Fruit fly (Drosophila melanogaster) whole organism, embryonic: ENCODE data around the gene ND-B16.6.
A peak's percentile ranks its signal among the peaks of the same experiment; 100 is the strongest.

Source experiments
- Asciz ChIP-seq: fragments of 200-800 bp; sonication (Bioruptor generic); optimal IDR thresholded peaks from 2 replicates; lab custom pipeline; 2017; ENCODE audit warnings: missing biosample characterization, mild to moderate bottlenecking, missing genetic modification characterization, missing genetic modification reagents
- CG10959 ChIP-seq: fragments of 200-800 bp; sonication (Bioruptor generic); IDR thresholded peaks from 2 replicates; pipeline ENCODE4 v1.3.6; 2022; ENCODE audit warnings: missing biosample characterization, missing genetic modification characterization
- CG11504 ChIP-seq: fragments of 200-800 bp; sonication (Bioruptor generic); optimal IDR thresholded peaks from 3 replicates; lab custom pipeline; 2019; ENCODE audit warnings: missing biosample characterization, mild to moderate bottlenecking, missing genetic modification characterization, moderate library complexity
- CG11695 ChIP-seq: fragments of 200-800 bp; sonication (Bioruptor generic); IDR thresholded peaks from 3 replicates; pipeline ENCODE4 v1.3.6; 2022; ENCODE audit warnings: missing biosample characterization, missing genetic modification characterization
- CG12155 ChIP-seq: fragments of 200-800 bp; sonication (Bioruptor generic); optimal IDR thresholded peaks from 3 replicates; lab custom pipeline; 2016; ENCODE audit warnings: missing biosample characterization, missing genetic modification characterization
- CG13424 ChIP-seq: fragments of 200-800 bp; sonication (Bioruptor generic); optimal IDR thresholded peaks from 2 replicates; lab custom pipeline; 2019; ENCODE audit warnings: missing biosample characterization, mild to moderate bottlenecking, missing genetic modification characterization, moderate library complexity
- CG14050 ChIP-seq: fragments of 200-800 bp; sonication (Bioruptor generic); IDR thresholded peaks from 3 replicates; pipeline ENCODE4 v1.3.6; 2022; ENCODE audit warnings: missing biosample characterization, missing genetic modification characterization
- CG15269 ChIP-seq: fragments of 200-800 bp; sonication (Bioruptor generic); optimal IDR thresholded peaks from 2 replicates; lab custom pipeline; 2018; ENCODE audit warnings: missing biosample characterization, mild to moderate bottlenecking, missing genetic modification characterization, moderate library complexity
- CG15514 ChIP-seq: fragments of 200-800 bp; sonication (Bioruptor generic); optimal IDR thresholded peaks from 3 replicates; lab custom pipeline; 2017; ENCODE audit warnings: missing biosample characterization, missing genetic modification characterization, mild to moderate bottlenecking, moderate library complexity, missing genetic modification reagents
- CG16815 ChIP-seq: fragments of 200-800 bp; sonication (Bioruptor generic); optimal IDR thresholded peaks from 3 replicates; lab custom pipeline; 2017; ENCODE audit warnings: missing biosample characterization, mild to moderate bottlenecking, missing genetic modification characterization
- CG17361 ChIP-seq: fragments of 200-800 bp; sonication (Bioruptor generic); IDR thresholded peaks from 3 replicates; pipeline ENCODE4 v1.3.6; 2022; ENCODE audit warnings: missing biosample characterization, missing genetic modification characterization
- CG2120 ChIP-seq: fragments of 200-800 bp; sonication (Bioruptor generic); optimal IDR thresholded peaks from 3 replicates; lab custom pipeline; 2016; ENCODE audit warnings: missing biosample characterization, missing genetic modification characterization
- CG2678 ChIP-seq: fragments of 200-800 bp; sonication (Bioruptor generic); optimal IDR thresholded peaks from 3 replicates; lab custom pipeline; 2019; ENCODE audit warnings: missing biosample characterization, mild to moderate bottlenecking, missing genetic modification characterization, moderate library complexity
- CG2712 ChIP-seq: fragments of 200-800 bp; optimal IDR thresholded peaks from 3 replicates; lab custom pipeline; 2019; ENCODE audit warnings: missing biosample characterization, mild to moderate bottlenecking, missing genetic modification characterization, moderate library complexity
- CG31388 ChIP-seq: fragments of 200-800 bp; sonication (Bioruptor generic); optimal IDR thresholded peaks from 2 replicates; lab custom pipeline; 2016; ENCODE audit warnings: missing biosample characterization, missing genetic modification characterization
- CG32772 ChIP-seq: fragments of 200-800 bp; sonication (Bioruptor generic); IDR thresholded peaks from 2 replicates; pipeline ENCODE4 v1.3.6; 2022; ENCODE audit warnings: missing biosample characterization, missing genetic modification characterization
- CG4328 ChIP-seq: fragments of 200-800 bp; sonication (Bioruptor generic); optimal IDR thresholded peaks from 3 replicates; lab custom pipeline; 2017; ENCODE audit warnings: missing biosample characterization, missing genetic modification reagents, missing genetic modification characterization
- CG4820 ChIP-seq: fragments of 200-800 bp; sonication (Bioruptor generic); optimal IDR thresholded peaks from 3 replicates; lab custom pipeline; 2016; ENCODE audit warnings: missing biosample characterization, missing genetic modification characterization
- CG7786 ChIP-seq: fragments of 200-800 bp; sonication (Bioruptor generic); optimal IDR thresholded peaks from 2 replicates; lab custom pipeline; 2016; ENCODE audit warnings: missing biosample characterization, missing genetic modification characterization
- CG8089 ChIP-seq: fragments of 200-800 bp; sonication (Bioruptor generic); optimal IDR thresholded peaks from 3 replicates; lab custom pipeline; 2016; ENCODE audit warnings: missing biosample characterization, missing genetic modification characterization
- CG8290 ChIP-seq, 3 experiments: fragments of 200-800 bp; sonication (Bioruptor generic); optimal IDR thresholded peaks; 2 replicates each; lab custom pipeline; 2016 to 2019; ENCODE audit warnings: missing biosample characterization in 3 of 3, missing genetic modification characterization in 3 of 3, mild to moderate bottlenecking in 2 of 3, moderate library complexity in 1 of 3
- CG8359 ChIP-seq: fragments of 200-800 bp; sonication (Bioruptor generic); optimal IDR thresholded peaks from 2 replicates; lab custom pipeline; 2017; ENCODE audit warnings: missing biosample characterization, mild to moderate bottlenecking, missing genetic modification characterization, borderline replicate concordance
- Dref ChIP-seq: fragments of 200-800 bp; sonication (Bioruptor generic); IDR thresholded peaks from 2 replicates; pipeline ENCODE4 v1.3.6; 2022; ENCODE audit warnings: missing biosample characterization, missing genetic modification characterization
- Drgx ChIP-seq: fragments of 200-800 bp; sonication (Bioruptor generic); IDR thresholded peaks from 2 replicates; pipeline ENCODE4 v1.3.6; 2022; ENCODE audit warnings: missing biosample characterization, missing genetic modification characterization
- E2f1 ChIP-seq: fragments of 200-800 bp; sonication (Bioruptor generic); IDR thresholded peaks from 2 replicates; pipeline ENCODE4 v1.3.6; 2022; ENCODE audit warnings: missing biosample characterization, missing genetic modification characterization
- ERR ChIP-seq: fragments of 200-800 bp; sonication (Bioruptor generic); optimal IDR thresholded peaks from 2 replicates; lab custom pipeline; 2016; ENCODE audit warnings: missing biosample characterization, missing genetic modification characterization
- Mad ChIP-seq: fragments of 200-800 bp; sonication (Bioruptor generic); optimal IDR thresholded peaks from 2 replicates; lab custom pipeline; 2016; ENCODE audit warnings: missing biosample characterization, missing genetic modification characterization
- Med ChIP-seq: fragments of 200-800 bp; sonication (Bioruptor generic); peaks from one replicate; lab custom pipeline; 2016; ENCODE audit warnings: missing biosample characterization, missing genetic modification characterization, mild to moderate bottlenecking, inconsistent platforms, moderate library complexity
- Nf-YB ChIP-seq: fragments of 200-800 bp; sonication (Bioruptor generic); optimal IDR thresholded peaks from 3 replicates; lab custom pipeline; 2019; ENCODE audit warnings: missing biosample characterization, mild to moderate bottlenecking, missing genetic modification characterization, moderate library complexity
- Ptx1 ChIP-seq: fragments of 200-800 bp; sonication (Bioruptor generic); IDR thresholded peaks from 2 replicates; pipeline ENCODE4 v1.3.6; 2022; ENCODE audit warnings: missing biosample characterization, missing genetic modification characterization
- Ravus ChIP-seq: fragments of 200-800 bp; sonication (Bioruptor generic); IDR thresholded peaks from 2 replicates; pipeline ENCODE4 v1.3.6; 2022; ENCODE audit warnings: missing biosample characterization, missing genetic modification characterization
- Six4 ChIP-seq: fragments of 200-800 bp; sonication (Bioruptor generic); optimal IDR thresholded peaks from 2 replicates; lab custom pipeline; 2016; ENCODE audit warnings: missing biosample characterization, missing genetic modification characterization
- Sox102F ChIP-seq: fragments of 200-800 bp; sonication (Bioruptor generic); optimal IDR thresholded peaks from 2 replicates; lab custom pipeline; 2018; ENCODE audit warnings: missing biosample characterization, mild to moderate bottlenecking, missing genetic modification characterization, moderate library complexity
- Trl ChIP-seq, 3 experiments: fragments of >200 bp in 2 of 3; fragments of 200-800 bp in 1 of 3; sonication (Bioruptor generic) in 1 of 3; optimal IDR thresholded peaks; 2 replicates in 1 of 3; 3 replicates in 2 of 3; lab custom pipeline; 2016 to 2017; ENCODE audit warnings: missing biosample characterization in 1 of 3, missing genetic modification characterization in 1 of 3
- disco-r ChIP-seq: fragments of 200-800 bp; sonication (Bioruptor generic); optimal IDR thresholded peaks from 2 replicates; lab custom pipeline; 2016; ENCODE audit warnings: missing biosample characterization, missing genetic modification characterization
- dmrt99B ChIP-seq: fragments of 200-800 bp; sonication (Bioruptor generic); optimal IDR thresholded peaks from 2 replicates; lab custom pipeline; 2018; ENCODE audit warnings: missing biosample characterization, mild to moderate bottlenecking, missing genetic modification characterization, moderate library complexity
- gcm2 ChIP-seq: fragments of 200-800 bp; sonication (Bioruptor generic); optimal IDR thresholded peaks from 2 replicates; lab custom pipeline; 2016; ENCODE audit warnings: missing biosample characterization, missing genetic modification characterization
- hbn ChIP-seq: fragments of 200-800 bp; sonication (Bioruptor generic); IDR thresholded peaks from 2 replicates; pipeline ENCODE4 v1.3.6; 2022; ENCODE audit warnings: missing biosample characterization, missing genetic modification characterization; ENCODE audit not compliant: partially characterized antibody
- hth ChIP-seq: fragments of >200 bp; optimal IDR thresholded peaks from 2 replicates; lab custom pipeline; 2017; ENCODE audit warnings: inconsistent platforms
- kay ChIP-seq: fragments of 200-800 bp; sonication (Bioruptor generic); optimal IDR thresholded peaks from 2 replicates; lab custom pipeline; 2016; ENCODE audit warnings: missing biosample characterization, missing genetic modification characterization
- luna ChIP-seq: fragments of 200-800 bp; sonication (Bioruptor generic); optimal IDR thresholded peaks from 2 replicates; lab custom pipeline; 2016; ENCODE audit warnings: missing biosample characterization, missing genetic modification characterization
- nmo ChIP-seq: fragments of 200-800 bp; sonication (Bioruptor generic); optimal IDR thresholded peaks from 2 replicates; lab custom pipeline; 2018; ENCODE audit warnings: missing biosample characterization, mild to moderate bottlenecking, missing genetic modification characterization, moderate library complexity
- nom ChIP-seq: fragments of 200-800 bp; sonication (Bioruptor generic); optimal IDR thresholded peaks from 2 replicates; lab custom pipeline; 2017; ENCODE audit warnings: missing biosample characterization, missing genetic modification characterization, mild to moderate bottlenecking, moderate library complexity, missing genetic modification reagents
- sens ChIP-seq: fragments of 200-800 bp; sonication (Bioruptor generic); peaks from one replicate; lab custom pipeline; 2016; ENCODE audit warnings: missing biosample characterization, missing genetic modification characterization
- sr ChIP-seq: fragments of 200-800 bp; sonication (Bioruptor generic); IDR thresholded peaks from 3 replicates; pipeline ENCODE4 v1.3.6; 2022; ENCODE audit warnings: missing biosample characterization, missing genetic modification characterization
- stwl ChIP-seq: fragments of 200-800 bp; sonication (Bioruptor generic); optimal IDR thresholded peaks from 3 replicates; lab custom pipeline; 2018; ENCODE audit warnings: missing biosample characterization, mild to moderate bottlenecking, missing genetic modification characterization, moderate library complexity
- tup ChIP-seq: fragments of 200-800 bp; sonication (Bioruptor generic); optimal IDR thresholded peaks from 2 replicates; lab custom pipeline; 2016; ENCODE audit warnings: missing biosample characterization, mild to moderate bottlenecking, missing genetic modification characterization, moderate library complexity
- twi ChIP-seq: fragments of 200-800 bp; optimal IDR thresholded peaks from 2 replicates; lab custom pipeline; 2019; ENCODE audit warnings: missing biosample characterization, mild to moderate bottlenecking, missing genetic modification characterization, moderate library complexity

The ND-B16.6 gene

dm6 chrX:6332988-6333719 lies 17.0 kb downstream of the ND-B16.6 start (continued):
- TF ChIP-seq Six4 (GFP tag; lab: Kevin White, UChicago) (no peak), CG7786 (no peak), sens (GFP tag; lab: Kevin White, UChicago) (peak; percentile 57), CG2678 (tag; lab: Kevin White, UChicago) (peak; percentile 6), Ptx1 (GFP tag; lab: Robert Waterston, UW) (0 out of 2 replicates have a peak, but pooled peaks have one; percentile 34), CG15514 (GFP tag; lab: Kevin White, UChicago) (no peak), kay (GFP tag; lab: Kevin White, UChicago) (no peak), Med (GFP tag; lab: Kevin White, UChicago) (peak; percentile 60), stwl (tag; lab: Kevin White, UChicago) (no peak), CG10959 (GFP tag; lab: Robert Waterston, UW) (no peak), CG11504 (tag; lab: Kevin White, UChicago) (peak; percentile 26), Sox102F (GFP tag; lab: Kevin White, UChicago) (peak; percentile 22), CG4820 (no peak), CG14050 (GFP tag; lab: Robert Waterston, UW) (no peak), hbn (GFP tag; lab: Robert Waterston, UW) (no peak), CG17361 (GFP tag; lab: Robert Waterston, UW) (peak; percentile 24; the same call in 1 of the 3 replicates), dmrt99B (tag; lab: Kevin White, UChicago) (peak; percentile 28), CG31388 (GFP tag; lab: Kevin White, UChicago) (no peak), Nf-YB (GFP tag; lab: Kevin White, UChicago) (no peak), nom (GFP tag; lab: Kevin White, UChicago) (peak; percentile 12), luna (GFP tag; lab: Kevin White, UChicago) (no peak), gcm2 (GFP tag; lab: Kevin White, UChicago) (no peak), CG32772 (GFP tag; lab: Robert Waterston, UW) (0 out of 2 replicates have a peak, but pooled peaks have one; percentile 16), CG12155 (GFP tag; lab: Kevin White, UChicago) (no peak), CG15269 (peak; percentile 12), CG2712 (tag; lab: Kevin White, UChicago) (peak; percentile 1), CG2120 (GFP tag; lab: Kevin White, UChicago) (no peak), ERR (GFP tag; lab: Kevin White, UChicago) (no peak), sr (GFP tag; lab: Robert Waterston, UW) (0 out of 3 replicates have a peak, but pooled peaks have one; percentile 10), CG8290 (GFP tag; optimal IDR thresholded peaks at IDR 0.05; lab: Kevin White, UChicago) (no peak), CG8290 (tag; optimal IDR thresholded peaks at IDR 0.05; lab: Kevin White, UChicago) (peak in 1 of 2 experiments; percentile 18), nmo (GFP tag; lab: Kevin White, UChicago) (peak; percentile 9), hth (lab: Kevin White, UChicago) (no peak), Drgx (GFP tag; lab: Robert Waterston, UW) (peak; percentile 42; the same call in 1 of the 2 replicates), Ravus (no peak), CG13424 (tag; lab: Kevin White, UChicago) (peak; percentile 26)

- TF ChIP-seq twi (tag; lab: Kevin White, UChicago) (peak; percentile 83), Asciz (GFP tag; lab: Kevin White, UChicago) (peak; percentile 92), CG11695 (peak; percentile 92), Trl (optimal IDR thresholded peaks at IDR 0.05; lab: Kevin White, UChicago) (peak; percentile 58 to 63), Trl (GFP tag; optimal IDR thresholded peaks at IDR 0.05; lab: Kevin White, UChicago) (peak; percentile 42), CG8359 (GFP tag; lab: Kevin White, UChicago) (peak; percentile 69), Mad (GFP tag; lab: Kevin White, UChicago) (peak; percentile 61), disco-r (GFP tag; lab: Kevin White, UChicago) (peak; percentile 61), Ptx1 (GFP tag; lab: Robert Waterston, UW) (peak; percentile 88), CG16815 (GFP tag; lab: Kevin White, UChicago) (peak; percentile 70), tup (GFP tag; lab: Kevin White, UChicago) (peak; percentile 58), CG4328 (GFP tag; lab: Kevin White, UChicago) (peak; percentile 90), Dref (no peak), CG8089 (GFP tag; lab: Kevin White, UChicago) (peak; percentile 57), E2f1 (GFP tag; lab: Robert Waterston, UW) (peak; percentile 76)
Measured at dm6 chrX:6330369-6330949, 19.7 kb downstream of the ND-B16.6 start, which contains the start of gene CG42240. Gene CG42240 (plus strand): TSS chrX:6330842.
